Fruit fly (Drosophila melanogaster) whole organism, embryonic: ENCODE results near the gene Jhbp1.

Experiments
- Aef1 ChIP-seq: fragments of 200-800 bp; sonication (Bioruptor generic); IDR thresholded peaks from 3 replicates; pipeline ENCODE4 v1.3.6; 2022; ENCODE audit warnings: missing biosample characterization, missing genetic modification characterization
- Bgb ChIP-seq: fragments of 200-800 bp; sonication (Bioruptor generic); IDR thresholded peaks from 2 replicates; pipeline ENCODE4 v1.3.6; 2022; ENCODE audit warnings: missing biosample characterization, missing genetic modification characterization; ENCODE audit not compliant: partially characterized antibody
- CG1024 ChIP-seq: fragments of 200-800 bp; sonication (Bioruptor generic); IDR thresholded peaks from 2 replicates; pipeline ENCODE4 v1.3.6; 2022; ENCODE audit warnings: missing biosample characterization, missing genetic modification characterization
- CG10267 ChIP-seq: fragments of 200-800 bp; sonication (Bioruptor generic); optimal IDR thresholded peaks from 2 replicates; lab custom pipeline; 2018; ENCODE audit warnings: missing biosample characterization, mild to moderate bottlenecking, missing genetic modification characterization, moderate library complexity
- CG13287 ChIP-seq: fragments of 200-800 bp; sonication (Bioruptor generic); IDR thresholded peaks from 2 replicates; pipeline ENCODE4 v1.3.6; 2022; ENCODE audit warnings: missing biosample characterization, missing genetic modification characterization; ENCODE audit not compliant: partially characterized antibody
- CG13775 ChIP-seq: fragments of 200-800 bp; sonication (Bioruptor generic); optimal IDR thresholded peaks from 3 replicates; lab custom pipeline; 2017; ENCODE audit warnings: missing biosample characterization, mild to moderate bottlenecking, missing genetic modification characterization
- CG2875 ChIP-seq: fragments of 200-800 bp; sonication (Bioruptor generic); optimal IDR thresholded peaks from 2 replicates; lab custom pipeline; 2017; ENCODE audit warnings: missing biosample characterization, mild to moderate bottlenecking, missing genetic modification characterization, missing genetic modification reagents
- CG42726 ChIP-seq: fragments of 200-800 bp; sonication (Bioruptor generic); IDR thresholded peaks from 2 replicates; pipeline ENCODE4 v1.3.6; 2022; ENCODE audit warnings: missing biosample characterization, missing genetic modification characterization; ENCODE audit not compliant: partially characterized antibody
- CG4328 ChIP-seq: fragments of 200-800 bp; sonication (Bioruptor generic); optimal IDR thresholded peaks from 3 replicates; lab custom pipeline; 2017; ENCODE audit warnings: missing biosample characterization, missing genetic modification reagents, missing genetic modification characterization
- CG4730 ChIP-seq: fragments of 200-800 bp; sonication (Bioruptor generic); IDR thresholded peaks from 2 replicates; pipeline ENCODE4 v1.3.6; 2022; ENCODE audit warnings: missing biosample characterization, missing genetic modification characterization
- CG5245 ChIP-seq: fragments of 200-800 bp; sonication (Bioruptor generic); optimal IDR thresholded peaks from 3 replicates; lab custom pipeline; 2016; ENCODE audit warnings: missing biosample characterization, missing genetic modification characterization
- CG6791 ChIP-seq: fragments of 200-800 bp; sonication (Bioruptor generic); IDR thresholded peaks from 3 replicates; pipeline ENCODE4 v1.3.6; 2022; ENCODE audit warnings: missing biosample characterization, missing genetic modification characterization; ENCODE audit not compliant: partially characterized antibody
- CG7786 ChIP-seq: fragments of 200-800 bp; sonication (Bioruptor generic); optimal IDR thresholded peaks from 2 replicates; lab custom pipeline; 2016; ENCODE audit warnings: missing biosample characterization, missing genetic modification characterization
- CG8089 ChIP-seq: fragments of 200-800 bp; sonication (Bioruptor generic); optimal IDR thresholded peaks from 3 replicates; lab custom pipeline; 2016; ENCODE audit warnings: missing biosample characterization, missing genetic modification characterization
- CG8290 ChIP-seq, 3 experiments: fragments of 200-800 bp; sonication (Bioruptor generic); optimal IDR thresholded peaks; 2 replicates each; lab custom pipeline; 2016 to 2019; ENCODE audit warnings: missing biosample characterization in 3 of 3, missing genetic modification characterization in 3 of 3, mild to moderate bottlenecking in 2 of 3, moderate library complexity in 1 of 3
- CG8924 ChIP-seq: fragments of 200-800 bp; optimal IDR thresholded peaks from 3 replicates; lab custom pipeline; 2019; ENCODE audit warnings: missing biosample characterization, mild to moderate bottlenecking, missing genetic modification characterization, moderate library complexity
- CG9609 ChIP-seq: fragments of 200-800 bp; sonication (Bioruptor generic); optimal IDR thresholded peaks from 3 replicates; lab custom pipeline; 2016; ENCODE audit warnings: missing biosample characterization, missing genetic modification characterization
- CG9727 ChIP-seq: fragments of 200-800 bp; sonication (Bioruptor generic); optimal IDR thresholded peaks from 3 replicates; lab custom pipeline; 2017; ENCODE audit warnings: missing biosample characterization, mild to moderate bottlenecking, missing genetic modification characterization
- Camta ChIP-seq: fragments of 200-800 bp; sonication (Bioruptor generic); optimal IDR thresholded peaks from 2 replicates; lab custom pipeline; 2016; ENCODE audit warnings: missing biosample characterization, missing genetic modification characterization
- CkIIα-i1 ChIP-seq: fragments of 200-800 bp; sonication (Bioruptor generic); IDR thresholded peaks from 2 replicates; pipeline ENCODE4 v1.3.6; 2022; ENCODE audit warnings: missing biosample characterization, missing genetic modification characterization
- Dp ChIP-seq: fragments of 200-800 bp; sonication (Bioruptor generic); optimal IDR thresholded peaks from 2 replicates; lab custom pipeline; 2018; ENCODE audit warnings: missing biosample characterization, mild to moderate bottlenecking, missing genetic modification characterization, moderate library complexity
- Eip74EF ChIP-seq, 2 experiments: fragments of 200-800 bp in 1 of 2; fragments of >200 bp in 1 of 2; sonication (Bioruptor generic) in 1 of 2; optimal IDR thresholded peaks; 2 replicates each; lab custom pipeline; 2017 to 2019; ENCODE audit warnings: missing biosample characterization in 2 of 2, missing genetic modification characterization in 2 of 2, mild to moderate bottlenecking in 1 of 2, moderate library complexity in 1 of 2
- Ets65A ChIP-seq: fragments of 200-800 bp; sonication (Bioruptor generic); peaks from one replicate; lab custom pipeline; 2016; ENCODE audit warnings: missing biosample characterization, missing genetic modification characterization
- Hsf ChIP-seq: fragments of 200-800 bp; sonication (Bioruptor generic); optimal IDR thresholded peaks from 3 replicates; lab custom pipeline; 2016; ENCODE audit warnings: missing biosample characterization, missing genetic modification characterization
- Opbp ChIP-seq: fragments of 200-800 bp; sonication (Bioruptor generic); IDR thresholded peaks from 3 replicates; pipeline ENCODE4 v1.3.6; 2022; ENCODE audit warnings: missing biosample characterization, missing genetic modification characterization; ENCODE audit not compliant: partially characterized antibody
- Ptx1 ChIP-seq: fragments of 200-800 bp; sonication (Bioruptor generic); IDR thresholded peaks from 2 replicates; pipeline ENCODE4 v1.3.6; 2022; ENCODE audit warnings: missing biosample characterization, missing genetic modification characterization
- Side ChIP-seq: fragments of 200-800 bp; sonication (Bioruptor generic); optimal IDR thresholded peaks from 2 replicates; lab custom pipeline; 2016; ENCODE audit warnings: missing biosample characterization, missing genetic modification characterization
- Sry-δ ChIP-seq: fragments of 200-800 bp; sonication (Bioruptor generic); optimal IDR thresholded peaks from 2 replicates; lab custom pipeline; 2016; ENCODE audit warnings: missing biosample characterization, missing genetic modification characterization
- al ChIP-seq: fragments of 200-800 bp; sonication (Bioruptor generic); IDR thresholded peaks from 2 replicates; pipeline ENCODE4 v1.3.6; 2022; ENCODE audit warnings: missing biosample characterization, missing genetic modification characterization
- ap ChIP-seq: fragments of 200-800 bp; sonication (Bioruptor generic); IDR thresholded peaks from 2 replicates; pipeline ENCODE4 v1.3.6; 2022; ENCODE audit warnings: missing biosample characterization, missing genetic modification characterization
- ase ChIP-seq: fragments of 200-800 bp; sonication (Bioruptor generic); IDR thresholded peaks from 3 replicates; pipeline ENCODE4 v1.3.6; 2022; ENCODE audit warnings: missing biosample characterization, missing genetic modification characterization
- bowl ChIP-seq: fragments of 200-800 bp; sonication (Bioruptor generic); IDR thresholded peaks from 2 replicates; pipeline ENCODE4 v1.3.6; 2022; ENCODE audit warnings: missing biosample characterization, missing genetic modification characterization
- cato ChIP-seq: fragments of 200-800 bp; sonication (Bioruptor generic); optimal IDR thresholded peaks from 2 replicates; lab custom pipeline; 2016; ENCODE audit warnings: missing biosample characterization, missing genetic modification characterization, borderline replicate concordance
- chif ChIP-seq, 2 experiments: fragments of 200-800 bp; sonication (Bioruptor generic); optimal IDR thresholded peaks; 3 replicates each; lab custom pipeline; 2016; ENCODE audit warnings: missing biosample characterization in 2 of 2, missing genetic modification characterization in 2 of 2
- crc ChIP-seq: fragments of 200-800 bp; sonication (Bioruptor generic); optimal IDR thresholded peaks from 2 replicates; lab custom pipeline; 2016; ENCODE audit warnings: missing biosample characterization, missing genetic modification characterization
- croc ChIP-seq: fragments of 200-800 bp; sonication (Bioruptor generic); conservative IDR thresholded peaks from 3 replicates; pipeline ENCODE4 v1.3.6; 2022; ENCODE audit warnings: missing biosample characterization, missing genetic modification characterization
- da ChIP-seq: fragments of 200-800 bp; sonication (Bioruptor generic); optimal IDR thresholded peaks from 2 replicates; lab custom pipeline; 2016; ENCODE audit warnings: missing biosample characterization, missing genetic modification characterization
- dmrt99B ChIP-seq: fragments of 200-800 bp; sonication (Bioruptor generic); optimal IDR thresholded peaks from 2 replicates; lab custom pipeline; 2018; ENCODE audit warnings: missing biosample characterization, mild to moderate bottlenecking, missing genetic modification characterization, moderate library complexity
- gsb ChIP-seq: fragments of 200-800 bp; sonication (Bioruptor generic); IDR thresholded peaks from 2 replicates; pipeline ENCODE4 v1.3.6; 2022; ENCODE audit warnings: missing biosample characterization, missing genetic modification characterization
- jumu ChIP-seq: fragments of 200-800 bp; sonication (Bioruptor generic); optimal IDR thresholded peaks from 3 replicates; lab custom pipeline; 2016; ENCODE audit warnings: missing biosample characterization, missing genetic modification characterization
- lmd ChIP-seq: fragments of 200-800 bp; sonication (Bioruptor generic); IDR thresholded peaks from 2 replicates; pipeline ENCODE4 v1.3.6; 2022; ENCODE audit warnings: missing biosample characterization, missing genetic modification characterization
- prd ChIP-seq, 3 experiments: fragments of >200 bp in 2 of 3; fragments of 200-800 bp in 1 of 3; sonication (Bioruptor generic) in 1 of 3; optimal IDR thresholded peaks in 2 of 3; IDR thresholded peaks in 1 of 3; 2 replicates in 2 of 3; 3 replicates in 1 of 3; pipeline versions ENCODE4 v1.3.6 to Lab custom; 2017 to 2022; ENCODE audit warnings: missing biosample characterization in 1 of 3, missing genetic modification characterization in 1 of 3
- scrt ChIP-seq: fragments of 200-800 bp; sonication (Bioruptor generic); optimal IDR thresholded peaks from 2 replicates; lab custom pipeline; 2018; ENCODE audit warnings: missing biosample characterization, mild to moderate bottlenecking, missing genetic modification characterization, moderate library complexity
- sisA ChIP-seq: fragments of 200-800 bp; sonication (Bioruptor generic); IDR thresholded peaks from 2 replicates; pipeline ENCODE4 v1.3.6; 2022; ENCODE audit warnings: missing biosample characterization, missing genetic modification characterization
- slp2 ChIP-seq: fragments of 200-800 bp; sonication (Bioruptor generic); optimal IDR thresholded peaks from 2 replicates; lab custom pipeline; 2016; ENCODE audit warnings: missing biosample characterization, missing genetic modification characterization
- trem ChIP-seq: fragments of 200-800 bp; optimal IDR thresholded peaks from 3 replicates; lab custom pipeline; 2019; ENCODE audit warnings: missing biosample characterization, mild to moderate bottlenecking, missing genetic modification characterization, moderate library complexity
- ttk ChIP-seq: fragments of 200-800 bp; sonication (Bioruptor generic); IDR thresholded peaks from 2 replicates; pipeline ENCODE4 v2.1.2; 2022; ENCODE audit warnings: missing biosample characterization, missing genetic modification characterization
- usp ChIP-seq: fragments of >200 bp; optimal IDR thresholded peaks from 2 replicates; lab custom pipeline; 2017; ENCODE audit warnings: missing biosample characterization, missing genetic modification characterization

The Jhbp1 gene

dm6 chr3R:4970415-4971140 is 5.3 kb downstream of the Jhbp1 start (continued):
- TF ChIP-seq Aef1, result peak; percentile 34; the same call in 1 of the 3 replicates
- peak; percentile 76 for TF ChIP-seq Ptx1 (GFP tag; lab: Robert Waterston, UW)
- no peak for TF ChIP-seq CG4328 (GFP tag; lab: Kevin White, UChicago)
- TF ChIP-seq al (GFP tag; lab: Robert Waterston, UW), result 0 out of 2 replicates have a peak, but pooled peaks have one; percentile 31
- TF ChIP-seq scrt (GFP tag; lab: Kevin White, UChicago), result no peak
- peak; percentile 78 for TF ChIP-seq CG8290 (GFP tag; optimal IDR thresholded peaks at IDR 0.05; lab: Kevin White, UChicago)
- peak in 1 of 2 experiments; percentile 93 for TF ChIP-seq CG8290 (tag; optimal IDR thresholded peaks at IDR 0.05; lab: Kevin White, UChicago)
- TF ChIP-seq usp (GFP tag; lab: Kevin White, UChicago), result no peak
- peak; percentile 38 for TF ChIP-seq jumu (GFP tag; lab: Kevin White, UChicago)
- TF ChIP-seq ase (GFP tag; lab: Robert Waterston, UW), result peak; percentile 70; the same call in 2 of the 3 replicates
- TF ChIP-seq sisA, result peak; percentile 76
- TF ChIP-seq CG9727, result no peak
- TF ChIP-seq CG1024, result peak; percentile 66
- TF ChIP-seq ttk (GFP tag; lab: Robert Waterston, UW), result no peak
- no peak for TF ChIP-seq bowl (GFP tag; lab: Robert Waterston, UW)
- TF ChIP-seq lmd, result peak; percentile 72
- TF ChIP-seq CG2875 (GFP tag; lab: Kevin White, UChicago), result peak; percentile 4
- TF ChIP-seq slp2 (GFP tag; lab: Kevin White, UChicago), result peak; percentile 38
- TF ChIP-seq dmrt99B (tag; lab: Kevin White, UChicago), result peak; percentile 8
- TF ChIP-seq Hsf (GFP tag; lab: Kevin White, UChicago), result peak; percentile 69
- peak; percentile 47 for TF ChIP-seq da (GFP tag; lab: Kevin White, UChicago)
- TF ChIP-seq trem (tag; lab: Kevin White, UChicago), result peak; percentile 62
- TF ChIP-seq prd (optimal IDR thresholded peaks at IDR 0.05; lab: Kevin White, UChicago), result no peak
- peak; percentile 74 for TF ChIP-seq prd (GFP tag; IDR thresholded peaks at IDR 0.05; lab: Robert Waterston, UW)
- TF ChIP-seq Eip74EF (GFP tag; optimal IDR thresholded peaks at IDR 0.05; lab: Kevin White, UChicago), result no peak
- TF ChIP-seq Camta, result peak; percentile 60
- peak; percentile 8 for TF ChIP-seq crc
- peak; percentile 25 for TF ChIP-seq Dp (GFP tag; lab: Kevin White, UChicago)
- TF ChIP-seq ap (GFP tag; lab: Robert Waterston, UW), result no peak
- TF ChIP-seq Bgb (GFP tag; lab: Robert Waterston, UW), result peak; percentile 91
- TF ChIP-seq CG8089, result peak; percentile 20
- TF ChIP-seq Side, result peak; percentile 61
- no peak for TF ChIP-seq gsb (GFP tag; lab: Robert Waterston, UW)
- TF ChIP-seq Sry-δ (GFP tag; lab: Kevin White, UChicago), result peak; percentile 52
- TF ChIP-seq croc (GFP tag; lab: Robert Waterston, UW), result peak; percentile 49; the same call in 2 of the 3 replicates
- peak; percentile 69 for TF ChIP-seq CG5245 (GFP tag; lab: Kevin White, UChicago)
- no peak for TF ChIP-seq CG8924 (tag; lab: Kevin White, UChicago)
- peak; percentile 34 for TF ChIP-seq CG9609 (GFP tag; lab: Kevin White, UChicago)
- no peak for TF ChIP-seq CkIIα-i1 (GFP tag; lab: Robert Waterston, UW)
- TF ChIP-seq CG13287 (GFP tag; lab: Robert Waterston, UW), result peak; percentile 48; the same call in 1 of the 2 replicates
- TF ChIP-seq CG7786 (GFP tag; lab: Kevin White, UChicago), result peak; percentile 54
- peak; percentile 56 for TF ChIP-seq CG4730 (GFP tag; lab: Robert Waterston, UW)
- TF ChIP-seq Ets65A (GFP tag; lab: Kevin White, UChicago), result peak; percentile 96
- peak; percentile 55 to 78 for TF ChIP-seq chif (GFP tag; optimal IDR thresholded peaks at IDR 0.05; lab: Kevin White, UChicago)
- TF ChIP-seq CG13775 (GFP tag; lab: Kevin White, UChicago), result no peak
- TF ChIP-seq CG10267 (tag; lab: Kevin White, UChicago), result peak; percentile 64
- peak; percentile 59 for TF ChIP-seq Opbp
- TF ChIP-seq CG42726, result peak; percentile 75
- peak; percentile 41; the same call in 1 of the 3 replicates for TF ChIP-seq CG6791
- no peak for TF ChIP-seq cato (GFP tag; lab: Kevin White, UChicago)
